Fruit fly (Drosophila melanogaster) whole organism, prepupa: ENCODE data around the gene CG5149.
A peak's percentile ranks its signal among the peaks of the same experiment; 100 is the strongest.

Experiments
- Blimp-1 ChIP-seq: fragments of 200-800 bp; sonication (Bioruptor generic); optimal IDR thresholded peaks from 3 replicates; lab custom pipeline; 2017; ENCODE audit warnings: missing biosample characterization, missing genetic modification characterization, mild to moderate bottlenecking, moderate library complexity, missing genetic modification reagents
- CG10631 ChIP-seq: fragments of 200-800 bp; sonication (Bioruptor generic); optimal IDR thresholded peaks from 2 replicates; lab custom pipeline; 2016; ENCODE audit warnings: missing biosample characterization, missing genetic modification characterization
- CG10669 ChIP-seq: fragments of 200-800 bp; sonication (Bioruptor generic); optimal IDR thresholded peaks from 3 replicates; lab custom pipeline; 2018; ENCODE audit warnings: missing biosample characterization, mild to moderate bottlenecking, missing genetic modification characterization, moderate library complexity
- CG11294 ChIP-seq: fragments of 200-800 bp; sonication (Bioruptor generic); IDR thresholded peaks from 2 replicates; pipeline ENCODE4 v1.3.6; 2022; ENCODE audit warnings: missing biosample characterization, missing genetic modification characterization
- CG11762 ChIP-seq: fragments of 200-800 bp; sonication (Bioruptor generic); optimal IDR thresholded peaks from 3 replicates; lab custom pipeline; 2016; ENCODE audit warnings: missing biosample characterization, missing genetic modification characterization; ENCODE audit not compliant: insufficient read depth
- CG11902 ChIP-seq: fragments of 200-800 bp; sonication (Bioruptor generic); optimal IDR thresholded peaks from 3 replicates; lab custom pipeline; 2016; ENCODE audit warnings: missing biosample characterization, missing genetic modification characterization
- CG16779 ChIP-seq: fragments of 200-800 bp; sonication (Bioruptor generic); optimal IDR thresholded peaks from 3 replicates; lab custom pipeline; 2017; ENCODE audit warnings: missing biosample characterization, mild to moderate bottlenecking, missing genetic modification characterization
- CG3032 ChIP-seq: fragments of 200-800 bp; optimal IDR thresholded peaks from 2 replicates; lab custom pipeline; 2019; ENCODE audit warnings: missing biosample characterization, mild to moderate bottlenecking, missing genetic modification characterization, moderate library complexity
- CG31627 ChIP-seq: fragments of 200-800 bp; sonication (Bioruptor generic); optimal IDR thresholded peaks from 3 replicates; lab custom pipeline; 2016; ENCODE audit warnings: missing biosample characterization, missing genetic modification characterization
- CG32006 ChIP-seq: fragments of 200-800 bp; sonication (Bioruptor generic); optimal IDR thresholded peaks from 3 replicates; lab custom pipeline; 2017; ENCODE audit warnings: missing biosample characterization, mild to moderate bottlenecking, missing genetic modification characterization
- CG34406 ChIP-seq: fragments of 200-800 bp; sonication (Bioruptor generic); optimal IDR thresholded peaks from 3 replicates; lab custom pipeline; 2016; ENCODE audit warnings: missing biosample characterization, missing genetic modification characterization
- CG3919 ChIP-seq: fragments of 200-800 bp; sonication (Bioruptor generic); optimal IDR thresholded peaks from 3 replicates; lab custom pipeline; 2016; ENCODE audit warnings: missing biosample characterization, missing genetic modification characterization
- CG4318 ChIP-seq: fragments of 200-800 bp; sonication (Bioruptor generic); optimal IDR thresholded peaks from 3 replicates; lab custom pipeline; 2017; ENCODE audit warnings: missing biosample characterization, mild to moderate bottlenecking, missing genetic modification characterization
- CG6163 ChIP-seq: fragments of 200-800 bp; sonication (Bioruptor generic); IDR thresholded peaks from 3 replicates; pipeline ENCODE4 v1.3.6; 2022; ENCODE audit warnings: missing biosample characterization, missing genetic modification characterization
- CG6792 ChIP-seq: fragments of 200-800 bp; sonication (Bioruptor generic); optimal IDR thresholded peaks from 3 replicates; lab custom pipeline; 2016; ENCODE audit warnings: missing biosample characterization, missing genetic modification characterization
- CG6808 ChIP-seq: fragments of 200-800 bp; sonication (Bioruptor generic); optimal IDR thresholded peaks from 3 replicates; lab custom pipeline; 2017; ENCODE audit warnings: missing biosample characterization, missing genetic modification characterization, mild to moderate bottlenecking, moderate library complexity, missing genetic modification reagents
- CG6854 ChIP-seq: fragments of 200-800 bp; sonication (Bioruptor generic); optimal IDR thresholded peaks from 2 replicates; lab custom pipeline; 2017; ENCODE audit warnings: missing biosample characterization, mild to moderate bottlenecking, missing genetic modification characterization
- CG7368 ChIP-seq: fragments of 200-800 bp; sonication (Bioruptor generic); optimal IDR thresholded peaks from 3 replicates; lab custom pipeline; 2016; ENCODE audit warnings: missing biosample characterization, missing genetic modification characterization
- CG8119 ChIP-seq: fragments of 200-800 bp; sonication (Bioruptor generic); IDR thresholded peaks from 3 replicates; pipeline ENCODE4 v1.3.6; 2022; ENCODE audit warnings: missing biosample characterization, missing genetic modification characterization
- CG8319 ChIP-seq: fragments of 200-800 bp; sonication (Bioruptor generic); optimal IDR thresholded peaks from 3 replicates; lab custom pipeline; 2016; ENCODE audit warnings: missing biosample characterization, missing genetic modification characterization
- CG8632 ChIP-seq: fragments of 200-800 bp; sonication (Bioruptor generic); optimal IDR thresholded peaks from 3 replicates; lab custom pipeline; 2016; ENCODE audit warnings: missing biosample characterization, missing genetic modification characterization
- CG9139 ChIP-seq: fragments of 200-800 bp; sonication (Bioruptor generic); optimal IDR thresholded peaks from 3 replicates; lab custom pipeline; 2017; ENCODE audit warnings: missing biosample characterization, mild to moderate bottlenecking, missing genetic modification characterization
- Eip75B ChIP-seq: fragments of 200-800 bp; sonication (Bioruptor generic); optimal IDR thresholded peaks from 3 replicates; lab custom pipeline; 2016; ENCODE audit warnings: missing biosample characterization, missing genetic modification characterization
- Eip78C ChIP-seq: fragments of 200-800 bp; sonication (Bioruptor generic); peaks from one replicate; lab custom pipeline; 2016; ENCODE audit warnings: missing biosample characterization, missing genetic modification characterization
- Eip93F ChIP-seq: fragments of 200-800 bp; sonication (Bioruptor generic); optimal IDR thresholded peaks from 2 replicates; lab custom pipeline; 2016; ENCODE audit warnings: missing biosample characterization, mild to moderate bottlenecking, missing genetic modification characterization
- Ets96B ChIP-seq: fragments of 200-800 bp; optimal IDR thresholded peaks from 2 replicates; lab custom pipeline; 2019; ENCODE audit warnings: missing biosample characterization, mild to moderate bottlenecking, missing genetic modification characterization, moderate library complexity
- Hr39 ChIP-seq: fragments of 200-800 bp; sonication (Bioruptor generic); optimal IDR thresholded peaks from 2 replicates; lab custom pipeline; 2016; ENCODE audit warnings: missing biosample characterization, missing genetic modification characterization
- Hr4 ChIP-seq: fragments of 200-800 bp; sonication (Bioruptor generic); optimal IDR thresholded peaks from 3 replicates; lab custom pipeline; 2016; ENCODE audit warnings: missing biosample characterization, missing genetic modification characterization
- OdsH ChIP-seq: fragments of 200-800 bp; sonication (Bioruptor generic); optimal IDR thresholded peaks from 3 replicates; lab custom pipeline; 2016; ENCODE audit warnings: missing biosample characterization, missing genetic modification characterization
- Smox ChIP-seq: fragments of 200-800 bp; sonication (Bioruptor generic); optimal IDR thresholded peaks from 3 replicates; lab custom pipeline; 2016; ENCODE audit warnings: missing biosample characterization, missing genetic modification characterization
- Sox15 ChIP-seq: fragments of 200-800 bp; sonication (Bioruptor generic); optimal IDR thresholded peaks from 3 replicates; lab custom pipeline; 2016; ENCODE audit warnings: missing biosample characterization, missing genetic modification characterization
- achi ChIP-seq: fragments of 200-800 bp; sonication (Bioruptor generic); optimal IDR thresholded peaks from 3 replicates; lab custom pipeline; 2016; ENCODE audit warnings: missing biosample characterization, missing genetic modification characterization
- acj6 ChIP-seq: fragments of 200-800 bp; sonication (Bioruptor generic); optimal IDR thresholded peaks from 3 replicates; lab custom pipeline; 2016; ENCODE audit warnings: missing biosample characterization, missing genetic modification characterization
- cyc ChIP-seq: fragments of 200-800 bp; sonication (Bioruptor generic); optimal IDR thresholded peaks from 3 replicates; lab custom pipeline; 2016; ENCODE audit warnings: missing biosample characterization, missing genetic modification characterization
- dac ChIP-seq: fragments of 200-800 bp; sonication (Bioruptor generic); optimal IDR thresholded peaks from 2 replicates; lab custom pipeline; 2017; ENCODE audit warnings: missing biosample characterization, mild to moderate bottlenecking, missing genetic modification characterization
- dsx ChIP-seq: fragments of 200-800 bp; optimal IDR thresholded peaks from 3 replicates; lab custom pipeline; 2019; ENCODE audit warnings: missing biosample characterization, mild to moderate bottlenecking, missing genetic modification characterization, moderate library complexity; ENCODE audit not compliant: poor library complexity, severe bottlenecking
- fd59A ChIP-seq: fragments of 200-800 bp; sonication (Bioruptor generic); optimal IDR thresholded peaks from 2 replicates; lab custom pipeline; 2017; ENCODE audit warnings: missing biosample characterization, mild to moderate bottlenecking, missing genetic modification characterization, missing genetic modification reagents
- fd85E ChIP-seq: fragments of 200-800 bp; sonication (Bioruptor generic); optimal IDR thresholded peaks from 3 replicates; lab custom pipeline; 2016; ENCODE audit warnings: missing biosample characterization, missing genetic modification characterization
- net ChIP-seq: fragments of 200-800 bp; sonication (Bioruptor generic); optimal IDR thresholded peaks from 3 replicates; lab custom pipeline; 2016; ENCODE audit warnings: missing biosample characterization, missing genetic modification characterization
- salr ChIP-seq, 2 experiments: fragments of 200-800 bp; sonication (Bioruptor generic); optimal IDR thresholded peaks; 3 replicates each; lab custom pipeline; 2016 to 2018; ENCODE audit warnings: missing biosample characterization in 2 of 2, missing genetic modification characterization in 2 of 2, mild to moderate bottlenecking in 1 of 2
- spab ChIP-seq: fragments of 200-800 bp; sonication (Bioruptor generic); optimal IDR thresholded peaks from 2 replicates; lab custom pipeline; 2017; ENCODE audit warnings: missing biosample characterization, mild to moderate bottlenecking, missing genetic modification characterization, missing genetic modification reagents
- svp ChIP-seq: fragments of 200-800 bp; sonication (Bioruptor generic); peaks from one replicate; lab custom pipeline; 2016; ENCODE audit warnings: missing biosample characterization, missing genetic modification characterization
- topi ChIP-seq: fragments of 200-800 bp; sonication (Bioruptor generic); optimal IDR thresholded peaks from 3 replicates; lab custom pipeline; 2016; ENCODE audit warnings: missing biosample characterization, missing genetic modification characterization
- vri ChIP-seq: fragments of 200-800 bp; sonication (Bioruptor generic); optimal IDR thresholded peaks from 3 replicates; lab custom pipeline; 2016; ENCODE audit warnings: missing biosample characterization, mild to moderate bottlenecking, missing genetic modification characterization

CG5149 gene

dm6 chr2L:7422429-7423283 lies 34.6 kb upstream of the CG5149 start (continued):
- TF ChIP-seq vri (GFP tag; lab: Kevin White, UChicago) (peak; percentile 48), dsx (peak; percentile 98), fd85E (GFP tag; lab: Kevin White, UChicago) (no peak), CG32006 (peak; percentile 93), CG3032 (tag; lab: Kevin White, UChicago) (peak; percentile 66), Smox (GFP tag; lab: Kevin White, UChicago) (peak; percentile 80), net (GFP tag; lab: Kevin White, UChicago) (peak; percentile 76), CG16779 (tag; lab: Kevin White, UChicago) (peak; percentile 62), fd59A (peak; percentile 54), CG6163 (peak; percentile 89), Sox15 (GFP tag; lab: Kevin White, UChicago) (peak; percentile 80), CG8319 (peak; percentile 38), Blimp-1 (GFP tag; lab: Kevin White, UChicago) (peak; percentile 64), salr (GFP tag; optimal IDR thresholded peaks at IDR 0.05; lab: Kevin White, UChicago) (peak in 1 of 2 experiments; percentile 91), Eip93F (no peak), CG7368 (no peak), CG3919 (peak; percentile 70), CG10631 (peak; percentile 80), CG6854 (peak; percentile 34), achi (GFP tag; lab: Kevin White, UChicago) (peak; percentile 70), topi (peak; percentile 89), svp (GFP tag; lab: Kevin White, UChicago) (peak; percentile 92), Eip78C (GFP tag; lab: Kevin White, UChicago) (peak; percentile 97), dac (GFP tag; lab: Kevin White, UChicago) (peak; percentile 64), CG11762 (GFP tag; lab: Kevin White, UChicago) (peak; percentile 55), CG4318 (GFP tag; lab: Kevin White, UChicago) (peak; percentile 85), CG11902 (GFP tag; lab: Kevin White, UChicago) (peak; percentile 43)

- TF ChIP-seq dsx, result peak; percentile 85
- peak; percentile 85 for TF ChIP-seq CG6792 (GFP tag; lab: Kevin White, UChicago)
- TF ChIP-seq Ets96B, result peak; percentile 96
- TF ChIP-seq Hr4 (GFP tag; lab: Kevin White, UChicago), result peak; percentile 66
- peak; percentile 66 for TF ChIP-seq Eip93F
- TF ChIP-seq CG3919, result peak; percentile 86
- peak; percentile 26 for TF ChIP-seq dac (GFP tag; lab: Kevin White, UChicago)
- TF ChIP-seq CG32006, result peak; percentile 80
- TF ChIP-seq Sox15 (GFP tag; lab: Kevin White, UChicago), result peak; percentile 63
- peak; percentile 74 for TF ChIP-seq CG31627 (GFP tag; lab: Kevin White, UChicago)
- peak; percentile 35 for TF ChIP-seq Blimp-1 (GFP tag; lab: Kevin White, UChicago)
- TF ChIP-seq acj6 (GFP tag; lab: Kevin White, UChicago), result peak; percentile 83
- TF ChIP-seq cyc (GFP tag; lab: Kevin White, UChicago), result peak; percentile 74
- peak; percentile 85 for TF ChIP-seq CG8119
- TF ChIP-seq Eip75B (GFP tag; lab: Kevin White, UChicago), result peak; percentile 80
- peak; percentile 81 for TF ChIP-seq Smox (GFP tag; lab: Kevin White, UChicago)
- peak; percentile 91 for TF ChIP-seq CG10669 (GFP tag; lab: Kevin White, UChicago)
- peak; percentile 69 for TF ChIP-seq CG34406
- peak; percentile 61 for TF ChIP-seq CG11294
- peak; percentile 68 for TF ChIP-seq CG11902 (GFP tag; lab: Kevin White, UChicago)
- peak; percentile 83 for TF ChIP-seq CG9139
- TF ChIP-seq CG10631, result peak; percentile 91
- peak; percentile 88 for TF ChIP-seq CG6163
- peak; percentile 91 for TF ChIP-seq OdsH (GFP tag; lab: Kevin White, UChicago)
- TF ChIP-seq net (GFP tag; lab: Kevin White, UChicago), result peak; percentile 76
- TF ChIP-seq Hr39 (GFP tag; lab: Kevin White, UChicago), result peak; percentile 77
- peak; percentile 26 for TF ChIP-seq CG6854
- TF ChIP-seq CG8632 (GFP tag; lab: Kevin White, UChicago), result peak; percentile 74
- TF ChIP-seq spab (GFP tag; lab: Kevin White, UChicago), result peak; percentile 89
- peak; percentile 92 for TF ChIP-seq CG6808 (GFP tag; lab: Kevin White, UChicago)
Observed at dm6 chr2L:7420305-7421287, 32.5 kb upstream of the CG5149 start.
